Worm (Caenorhabditis elegans) whole organism, L1 larva: Measurements from ENCODE around the gene oac-38.

ENCODE experiments used
- C16A3.4 ChIP-seq: fragments of 150-350 bp; optimal IDR thresholded peaks from 2 replicates; lab custom pipeline; 2014; ENCODE audit warnings: missing biosample characterization, missing genetic modification characterization
- F16B12.6 ChIP-seq: fragments of 150-350 bp; optimal IDR thresholded peaks from 2 replicates; lab custom pipeline; 2014; ENCODE audit warnings: missing biosample characterization, missing genetic modification characterization
- Y116A8C.19 ChIP-seq: sonication (generic microtip); optimal IDR thresholded peaks from 2 replicates; lab custom pipeline; 2016; ENCODE audit warnings: missing compliant biosample characterization, missing genetic modification characterization, borderline replicate concordance
- alr-1 ChIP-seq: fragments of 200-800 bp; sonication (Bioruptor generic); optimal IDR thresholded peaks from 2 replicates; lab custom pipeline; 2018; ENCODE audit warnings: borderline replicate concordance, mild to moderate bottlenecking, missing genetic modification characterization, missing compliant biosample characterization
- ama-1 ChIP-seq: fragments of 150-350 bp; optimal IDR thresholded peaks from 2 replicates; lab custom pipeline; 2014
- ces-1 ChIP-seq: fragments of 150-350 bp; optimal IDR thresholded peaks from 2 replicates; lab custom pipeline; 2014; ENCODE audit warnings: missing biosample characterization, missing genetic modification reagents, missing genetic modification characterization
- dpl-1 ChIP-seq, 3 experiments: fragments of 150-350 bp in 2 of 3; sonication (generic microtip) in 1 of 3; optimal IDR thresholded peaks; 2 replicates each; lab custom pipeline; 2014 to 2017; ENCODE audit warnings: missing biosample characterization in 3 of 3, missing genetic modification characterization in 3 of 3, missing genetic modification reagents in 3 of 3
- efl-1 ChIP-seq, 4 experiments: fragments of 150-350 bp; optimal IDR thresholded peaks in 3 of 4; peaks in 1 of 4; 1 replicate in 1 of 4; 2 replicates in 3 of 4; lab custom pipeline; 2014; ENCODE audit warnings: missing biosample characterization in 2 of 4, missing genetic modification characterization in 2 of 4, missing genetic modification reagents in 2 of 4
- efl-3 ChIP-seq: fragments of 200-800 bp; sonication (Bioruptor generic); optimal IDR thresholded peaks from 2 replicates; lab custom pipeline; 2018; ENCODE audit warnings: mild to moderate bottlenecking, missing genetic modification characterization, missing compliant biosample characterization
- ets-5 ChIP-seq: fragments of 200-800 bp; sonication (Bioruptor generic); IDR thresholded peaks from 2 replicates; pipeline ENCODE4 v1.3.6; 2022; ENCODE audit warnings: missing genetic modification characterization, missing compliant biosample characterization
- fkh-4 ChIP-seq: sonication (generic microtip); optimal IDR thresholded peaks from 2 replicates; lab custom pipeline; 2016; ENCODE audit warnings: missing compliant biosample characterization, missing genetic modification characterization, borderline replicate concordance
- grh-1 ChIP-seq: fragments of 200-800 bp; sonication (Bioruptor generic); IDR thresholded peaks from 2 replicates; pipeline ENCODE4 v1.3.6; 2022; ENCODE audit warnings: missing genetic modification reagents, missing genetic modification characterization, missing compliant biosample characterization
- hlh-4 ChIP-seq: sonication (generic microtip); optimal IDR thresholded peaks from 2 replicates; lab custom pipeline; 2016; ENCODE audit warnings: mild to moderate bottlenecking, missing genetic modification characterization, missing compliant biosample characterization
- hpl-2 ChIP-seq: fragments of 150-350 bp; optimal IDR thresholded peaks from 2 replicates; lab custom pipeline; 2014; ENCODE audit warnings: missing biosample characterization, missing genetic modification reagents, missing genetic modification characterization
- isw-1 ChIP-seq: fragments of 200-800 bp; sonication (Bioruptor generic); IDR thresholded peaks from 2 replicates; pipeline ENCODE4 v1.3.6; 2022; ENCODE audit warnings: missing genetic modification characterization, missing compliant biosample characterization
- jun-1 ChIP-seq: fragments of 150-350 bp; optimal IDR thresholded peaks from 2 replicates; lab custom pipeline; 2014; ENCODE audit warnings: missing biosample characterization, missing genetic modification reagents, missing genetic modification characterization
- lin-13 ChIP-seq: fragments of 150-350 bp; optimal IDR thresholded peaks from 2 replicates; lab custom pipeline; 2014; ENCODE audit warnings: missing biosample characterization, missing genetic modification reagents, missing genetic modification characterization
- lin-35 ChIP-seq, 2 experiments: fragments of 150-350 bp; optimal IDR thresholded peaks; 2 replicates each; lab custom pipeline; 2014; ENCODE audit warnings: missing biosample characterization in 2 of 2, missing genetic modification characterization in 2 of 2, missing genetic modification reagents in 2 of 2
- lin-39 ChIP-seq: fragments of 150-350 bp; optimal IDR thresholded peaks from 2 replicates; lab custom pipeline; 2014; ENCODE audit warnings: missing biosample characterization, missing genetic modification reagents, missing genetic modification characterization
- lsy-2 ChIP-seq, 2 experiments: fragments of 150-350 bp; optimal IDR thresholded peaks; 2 replicates each; lab custom pipeline; 2014; ENCODE audit warnings: missing biosample characterization in 2 of 2, missing genetic modification characterization in 2 of 2
- mep-1 ChIP-seq: fragments of 150-350 bp; optimal IDR thresholded peaks from 2 replicates; lab custom pipeline; 2014; ENCODE audit warnings: missing biosample characterization, missing genetic modification characterization
- nhr-12 ChIP-seq: sonication (generic microtip); optimal IDR thresholded peaks from 2 replicates; lab custom pipeline; 2017; ENCODE audit warnings: missing biosample characterization, missing genetic modification characterization
- nhr-19 ChIP-seq: fragments of 200-800 bp; sonication (Bioruptor generic); conservative IDR thresholded peaks from 2 replicates; pipeline ENCODE4 v1.3.6; 2022; ENCODE audit warnings: missing genetic modification characterization, missing compliant biosample characterization
- nhr-20 ChIP-seq: sonication (generic microtip); optimal IDR thresholded peaks from 2 replicates; lab custom pipeline; 2016; ENCODE audit warnings: mild to moderate bottlenecking, missing genetic modification characterization, missing compliant biosample characterization
- nhr-28 ChIP-seq: fragments of 150-350 bp; optimal IDR thresholded peaks from 2 replicates; lab custom pipeline; 2014; ENCODE audit warnings: missing biosample characterization, missing genetic modification characterization
- nhr-84 ChIP-seq: sonication (generic microtip); optimal IDR thresholded peaks from 2 replicates; lab custom pipeline; 2017; ENCODE audit warnings: missing biosample characterization, missing genetic modification characterization
- nhr-90 ChIP-seq: sonication (generic microtip); optimal IDR thresholded peaks from 2 replicates; lab custom pipeline; 2016; ENCODE audit warnings: mild to moderate bottlenecking, missing genetic modification characterization, missing compliant biosample characterization; ENCODE audit not compliant: poor library complexity
- pag-3 ChIP-seq: sonication (generic microtip); optimal IDR thresholded peaks from 2 replicates; lab custom pipeline; 2017; ENCODE audit warnings: missing genetic modification characterization, mild to moderate bottlenecking, missing compliant biosample characterization, antibody characterized with exemption, borderline replicate concordance; ENCODE audit not compliant: insufficient read depth
- skn-1 ChIP-seq: fragments of 150-350 bp; optimal IDR thresholded peaks from 2 replicates; lab custom pipeline; 2014; ENCODE audit warnings: missing biosample characterization, missing genetic modification characterization
- unc-130 ChIP-seq: fragments of 150-350 bp; optimal IDR thresholded peaks from 2 replicates; lab custom pipeline; 2017; ENCODE audit warnings: missing biosample characterization, missing genetic modification characterization, inconsistent platforms
- unc-98 ChIP-seq: fragments of 200-800 bp; sonication (Bioruptor generic); IDR thresholded peaks from 2 replicates; pipeline ENCODE4 v1.3.6; 2022; ENCODE audit warnings: missing genetic modification characterization, missing compliant biosample characterization
- vab-15 ChIP-seq: sonication (generic microtip); optimal IDR thresholded peaks from 2 replicates; lab custom pipeline; 2017; ENCODE audit warnings: missing genotype, mild to moderate bottlenecking, missing genetic modification characterization, missing compliant biosample characterization
- xbp-1 ChIP-seq: sonication (generic microtip); optimal IDR thresholded peaks from 2 replicates; lab custom pipeline; 2016; ENCODE audit warnings: missing genetic modification characterization, missing compliant biosample characterization
- ztf-4 ChIP-seq: fragments of 150-350 bp; optimal IDR thresholded peaks from 2 replicates; lab custom pipeline; 2014; ENCODE audit warnings: missing biosample characterization, missing genetic modification characterization

The oac-38 gene

DNA sequence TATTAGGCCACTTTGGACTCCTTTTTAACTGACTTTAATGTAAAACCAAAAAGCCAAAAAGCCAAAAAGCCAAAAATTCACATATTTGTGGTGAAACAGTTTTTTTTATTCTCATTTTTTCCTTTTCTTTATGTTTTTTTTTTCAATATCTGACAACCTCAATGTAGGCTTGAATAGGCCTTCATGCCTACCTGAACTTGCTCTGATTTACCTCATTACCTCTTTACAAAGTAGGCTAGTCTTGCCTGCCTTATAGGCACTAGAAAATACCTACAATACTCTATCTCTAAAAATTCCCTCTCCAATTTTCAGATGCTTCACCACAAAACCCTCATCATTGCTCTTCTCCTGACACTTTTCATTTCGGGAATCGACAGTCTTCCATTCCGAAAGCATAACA lies 46.9 kb downstream of the oac-38 start, which contains the start of gene ins-34:
Gene ins-34 (plus strand): TSS at position 301 of the 400 bp plus-strand sequence.
- TF ChIP-seq xbp-1 (no peak), nhr-12 (tag; lab: Kevin White, UChicago) (no peak), lsy-2 (tag; optimal IDR thresholded peaks at IDR 0.05; lab: Kevin White, UChicago) (no peak), fkh-4 (no peak), ama-1 (lab: Kevin White, UChicago) (no peak), F16B12.6 (tag; lab: Kevin White, UChicago) (no peak), hpl-2 (GFP tag; lab: Kevin White, UChicago) (no peak), dpl-1 (GFP tag; optimal IDR thresholded peaks at IDR 0.05; lab: Kevin White, UChicago) (no peak), lin-13 (GFP tag; lab: Kevin White, UChicago) (no peak), grh-1 (GFP tag; lab: Robert Waterston, UW) (no peak), C16A3.4 (tag; lab: Kevin White, UChicago) (no peak), pag-3 (tag; lab: Kevin White, UChicago) (no peak)

ce11 chrIV:14104745-14105144 lies 48.4 kb downstream of the oac-38 start:
- no peak for TF ChIP-seq nhr-84
- no peak for TF ChIP-seq unc-98 (GFP tag; lab: Robert Waterston, UW)
- TF ChIP-seq Y116A8C.19 = no peak
- no peak for TF ChIP-seq lin-39 (tag; lab: Kevin White, UChicago)
- TF ChIP-seq nhr-28 = no peak
- no peak for TF ChIP-seq vab-15
- no peak for TF ChIP-seq efl-3 (GFP tag; lab: Kevin White, UChicago)
- TF ChIP-seq alr-1 = no peak
- TF ChIP-seq unc-130 (tag; lab: Kevin White, UChicago) = no peak
- TF ChIP-seq hpl-2 (GFP tag; lab: Kevin White, UChicago) = no peak
- no peak for TF ChIP-seq ces-1 (GFP tag; lab: Kevin White, UChicago)
- no peak for TF ChIP-seq jun-1
- no peak for TF ChIP-seq skn-1 (tag; lab: Kevin White, UChicago)
- TF ChIP-seq nhr-20 = no peak
- TF ChIP-seq ztf-4 (tag; lab: Kevin White, UChicago) = no peak
- no peak for TF ChIP-seq nhr-90

- TF ChIP-seq efl-1 (optimal IDR thresholded peaks at IDR 0.05; lab: Kevin White, UChicago) (peak in 1 of 2 experiments; percentile 17), efl-1 (GFP tag; optimal IDR thresholded peaks at IDR 0.05 in 1 of 2; lab: Kevin White, UChicago) (no peak), dpl-1 (GFP tag; optimal IDR thresholded peaks at IDR 0.05; lab: Kevin White, UChicago) (peak in 1 of 3 experiments; percentile 38), isw-1 (GFP tag; lab: Robert Waterston, UW) (no peak), hlh-4 (tag; lab: Kevin White, UChicago) (no peak), nhr-19 (GFP tag; lab: Robert Waterston, UW) (no peak), vab-15 (no peak), ets-5 (GFP tag; lab: Robert Waterston, UW) (no peak), unc-130 (tag; lab: Kevin White, UChicago) (no peak), lin-35 (GFP tag; optimal IDR thresholded peaks at IDR 0.05; lab: Kevin White, UChicago) (peak in 1 of 2 experiments; percentile 3), skn-1 (tag; lab: Kevin White, UChicago) (no peak), mep-1 (tag; lab: Kevin White, UChicago) (no peak)
- TF ChIP-seq, all 84 proteins: peak for 3
Measured at ce11 chrIV:14103054-14103453, 50.1 kb downstream of the oac-38 start, which contains the start of gene F52B11.5. Gene F52B11.5, minus strand, starts transcription at chrIV:14103231.
